Worm (Caenorhabditis elegans) whole organism, young adult: Measurements from ENCODE around the gene R160.5.

ENCODE experiments used
- C06A6.2 ChIP-seq: fragments of 200-800 bp; sonication (Bioruptor generic); conservative IDR thresholded peaks from 2 replicates; pipeline ENCODE4 v1.3.6; 2022; ENCODE audit warnings: missing genetic modification characterization, missing compliant biosample characterization
- C17E4.6 ChIP-seq: fragments of 200-800 bp; sonication (Bioruptor generic); IDR thresholded peaks from 2 replicates; pipeline ENCODE4 v1.3.6; 2022; ENCODE audit warnings: missing genetic modification reagents, missing genetic modification characterization, missing compliant biosample characterization
- F22D6.2 ChIP-seq: sonication (generic microtip); optimal IDR thresholded peaks from 2 replicates; lab custom pipeline; 2016; ENCODE audit warnings: mild to moderate bottlenecking, missing genetic modification characterization, missing compliant biosample characterization
- F23B12.7 ChIP-seq: sonication (generic microtip); optimal IDR thresholded peaks from 2 replicates; lab custom pipeline; 2017; ENCODE audit warnings: missing genetic modification characterization, mild to moderate bottlenecking, missing compliant biosample characterization, antibody characterized with exemption, moderate library complexity; ENCODE audit not compliant: insufficient read depth
- F52B5.7 ChIP-seq: sonication (generic microtip); optimal IDR thresholded peaks from 2 replicates; lab custom pipeline; 2016; ENCODE audit warnings: mild to moderate bottlenecking, missing genetic modification characterization, missing compliant biosample characterization
- K11D2.4 ChIP-seq: fragments of 200-800 bp; sonication (Bioruptor generic); IDR thresholded peaks from 2 replicates; pipeline ENCODE4 v1.3.6; 2022; ENCODE audit warnings: missing genetic modification reagents, missing genetic modification characterization, missing compliant biosample characterization
- Y95B8A.8 ChIP-seq: fragments of 200-800 bp; sonication (Bioruptor generic); IDR thresholded peaks from 2 replicates; pipeline ENCODE4 v1.3.6; 2022; ENCODE audit warnings: missing genetic modification reagents, missing genetic modification characterization, missing compliant biosample characterization
- ZK185.1 ChIP-seq: sonication (generic microtip); optimal IDR thresholded peaks from 2 replicates; lab custom pipeline; 2016; ENCODE audit warnings: mild to moderate bottlenecking, missing genetic modification characterization, missing compliant biosample characterization; ENCODE audit not compliant: poor library complexity, severe bottlenecking
- ama-1 ChIP-seq, 3 experiments: fragments of 150-350 bp in 1 of 3; sonication (generic microtip) in 2 of 3; optimal IDR thresholded peaks; 2 replicates each; lab custom pipeline; 2014 to 2018; ENCODE audit warnings: missing biosample characterization in 2 of 3, missing genetic modification characterization in 2 of 3, missing genetic modification reagents in 2 of 3
- attf-3 ChIP-seq: fragments of 200-800 bp; sonication (Bioruptor generic); conservative IDR thresholded peaks from 2 replicates; pipeline ENCODE4 v1.3.6; 2022; ENCODE audit warnings: missing genetic modification reagents, missing genetic modification characterization, missing compliant biosample characterization
- attf-5 ChIP-seq: fragments of 200-800 bp; sonication (Bioruptor generic); optimal IDR thresholded peaks from 2 replicates; lab custom pipeline; 2018; ENCODE audit warnings: mild to moderate bottlenecking, missing genetic modification characterization, missing compliant biosample characterization
- ccch-3 ChIP-seq: fragments of 200-800 bp; sonication (Bioruptor generic); optimal IDR thresholded peaks from 2 replicates; lab custom pipeline; 2018; ENCODE audit warnings: mild to moderate bottlenecking, missing genetic modification characterization, missing compliant biosample characterization
- ceh-27 ChIP-seq: fragments of 200-800 bp; sonication (Bioruptor generic); optimal IDR thresholded peaks from 2 replicates; lab custom pipeline; 2018; ENCODE audit warnings: mild to moderate bottlenecking, missing genetic modification characterization, moderate library complexity, missing compliant biosample characterization
- ceh-58 ChIP-seq: fragments of 200-800 bp; sonication (Bioruptor generic); IDR thresholded peaks from 2 replicates; pipeline ENCODE4 v1.3.6; 2022; ENCODE audit warnings: missing genetic modification characterization, missing compliant biosample characterization
- ceh-91 ChIP-seq: fragments of 200-800 bp; sonication (Bioruptor generic); IDR thresholded peaks from 2 replicates; pipeline ENCODE4 v1.3.6; 2022; ENCODE audit warnings: missing genetic modification reagents, missing genetic modification characterization, missing compliant biosample characterization
- die-1 ChIP-seq: sonication (generic microtip); optimal IDR thresholded peaks from 2 replicates; lab custom pipeline; 2016; ENCODE audit warnings: missing genotype, mild to moderate bottlenecking, missing genetic modification characterization, missing compliant biosample characterization
- efl-1 ChIP-seq: fragments of 150-350 bp; optimal IDR thresholded peaks from 2 replicates; lab custom pipeline; 2014; ENCODE audit warnings: missing biosample characterization, missing genetic modification reagents, missing genetic modification characterization
- ets-4 ChIP-seq: fragments of 200-800 bp; sonication (Bioruptor generic); optimal IDR thresholded peaks from 2 replicates; lab custom pipeline; 2018; ENCODE audit warnings: mild to moderate bottlenecking, missing genetic modification characterization, missing compliant biosample characterization
- gei-17 ChIP-seq: fragments of 200-800 bp; sonication (Bioruptor generic); optimal IDR thresholded peaks from 2 replicates; lab custom pipeline; 2018; ENCODE audit warnings: mild to moderate bottlenecking, missing genetic modification characterization, missing compliant biosample characterization
- hmg-20 ChIP-seq: fragments of 200-800 bp; sonication (Bioruptor generic); IDR thresholded peaks from 2 replicates; pipeline ENCODE4 v1.3.6; 2022; ENCODE audit warnings: missing genetic modification reagents, missing genetic modification characterization, missing compliant biosample characterization
- hrde-1 ChIP-seq: sonication (generic microtip); optimal IDR thresholded peaks from 2 replicates; lab custom pipeline; 2016; ENCODE audit warnings: missing genetic modification characterization, mild to moderate bottlenecking, missing compliant biosample characterization, moderate library complexity, missing genotype, missing genetic modification reagents, borderline replicate concordance
- hsf-1 ChIP-seq: fragments of 200-800 bp; sonication (Bioruptor generic); IDR thresholded peaks from 2 replicates; pipeline ENCODE4 v1.3.6; 2022; ENCODE audit warnings: missing genetic modification reagents, missing genetic modification characterization, missing compliant biosample characterization
- let-607 ChIP-seq, 2 experiments: fragments of 200-800 bp in 1 of 2; sonication (Bioruptor generic) in 1 of 2; sonication (generic microtip) in 1 of 2; optimal IDR thresholded peaks; 2 replicates each; lab custom pipeline; 2016 to 2018; ENCODE audit warnings: mild to moderate bottlenecking in 2 of 2, missing compliant biosample characterization in 2 of 2, missing genetic modification characterization in 2 of 2, moderate library complexity in 2 of 2, missing genotype in 1 of 2
- lin-54 ChIP-seq: fragments of 200-800 bp; sonication (Bioruptor generic); optimal IDR thresholded peaks from 2 replicates; lab custom pipeline; 2018; ENCODE audit warnings: mild to moderate bottlenecking, missing genetic modification characterization, missing compliant biosample characterization
- lsl-1 ChIP-seq: fragments of 200-800 bp; sonication (Bioruptor generic); optimal IDR thresholded peaks from 2 replicates; lab custom pipeline; 2018; ENCODE audit warnings: mild to moderate bottlenecking, missing genetic modification characterization, moderate library complexity, missing compliant biosample characterization
- madf-10 ChIP-seq: sonication (generic microtip); optimal IDR thresholded peaks from 2 replicates; lab custom pipeline; 2016; ENCODE audit warnings: mild to moderate bottlenecking, missing genetic modification characterization, missing compliant biosample characterization
- nhr-120 ChIP-seq: fragments of 200-800 bp; sonication (Bioruptor generic); IDR thresholded peaks from 2 replicates; pipeline ENCODE4 v1.3.6; 2022; ENCODE audit warnings: missing genetic modification characterization, missing compliant biosample characterization
- nhr-179 ChIP-seq: sonication (generic microtip); optimal IDR thresholded peaks from 2 replicates; lab custom pipeline; 2016; ENCODE audit warnings: mild to moderate bottlenecking, missing genetic modification characterization, missing compliant biosample characterization
- nhr-90 ChIP-seq: sonication (generic microtip); optimal IDR thresholded peaks from 2 replicates; lab custom pipeline; 2016; ENCODE audit warnings: missing genotype, mild to moderate bottlenecking, missing genetic modification characterization, missing compliant biosample characterization
- pbrm-1 ChIP-seq: fragments of 200-800 bp; sonication (Bioruptor generic); IDR thresholded peaks from 2 replicates; pipeline ENCODE4 v1.3.6; 2022; ENCODE audit warnings: missing genetic modification reagents, missing genetic modification characterization, missing compliant biosample characterization
- rec-8 ChIP-seq, 2 experiments: sonication (generic microtip); optimal IDR thresholded peaks; 2 replicates each; lab custom pipeline; 2016; ENCODE audit warnings: mild to moderate bottlenecking in 2 of 2, missing genetic modification characterization in 2 of 2, missing genetic modification reagents in 2 of 2, missing genotype in 2 of 2, missing biosample characterization in 1 of 2, missing compliant biosample characterization in 1 of 2, moderate library complexity in 1 of 2
- sea-2 ChIP-seq: fragments of 200-800 bp; sonication (Bioruptor generic); IDR thresholded peaks from 2 replicates; pipeline ENCODE4 v1.3.6; 2022; ENCODE audit warnings: missing genetic modification characterization, missing compliant biosample characterization
- snpc-1.1 ChIP-seq: sonication (generic microtip); optimal IDR thresholded peaks from 2 replicates; lab custom pipeline; 2017; ENCODE audit warnings: missing genetic modification characterization, mild to moderate bottlenecking, missing compliant biosample characterization, antibody characterized with exemption, moderate library complexity, missing genotype, missing genetic modification reagents; ENCODE audit not compliant: insufficient read depth
- snpc-3.4 ChIP-seq: sonication (generic microtip); optimal IDR thresholded peaks from 2 replicates; lab custom pipeline; 2017; ENCODE audit warnings: missing genetic modification characterization, mild to moderate bottlenecking, missing compliant biosample characterization, antibody characterized with exemption, moderate library complexity, missing genotype, missing genetic modification reagents
- tbp1 ChIP-seq: fragments of 200-800 bp; sonication (Bioruptor generic); optimal IDR thresholded peaks from 2 replicates; lab custom pipeline; 2018; ENCODE audit warnings: mild to moderate bottlenecking, missing genetic modification characterization, missing compliant biosample characterization
- tbx-9 ChIP-seq: sonication (generic microtip); optimal IDR thresholded peaks from 2 replicates; lab custom pipeline; 2016; ENCODE audit warnings: borderline replicate concordance, missing genetic modification characterization, inconsistent platforms, missing compliant biosample characterization
- ztf-25 ChIP-seq: fragments of 200-800 bp; sonication (Bioruptor generic); IDR thresholded peaks from 2 replicates; pipeline ENCODE4 v1.3.6; 2022; ENCODE audit warnings: missing genetic modification reagents, missing genetic modification characterization, missing compliant biosample characterization

R160.5 gene

DNA sequence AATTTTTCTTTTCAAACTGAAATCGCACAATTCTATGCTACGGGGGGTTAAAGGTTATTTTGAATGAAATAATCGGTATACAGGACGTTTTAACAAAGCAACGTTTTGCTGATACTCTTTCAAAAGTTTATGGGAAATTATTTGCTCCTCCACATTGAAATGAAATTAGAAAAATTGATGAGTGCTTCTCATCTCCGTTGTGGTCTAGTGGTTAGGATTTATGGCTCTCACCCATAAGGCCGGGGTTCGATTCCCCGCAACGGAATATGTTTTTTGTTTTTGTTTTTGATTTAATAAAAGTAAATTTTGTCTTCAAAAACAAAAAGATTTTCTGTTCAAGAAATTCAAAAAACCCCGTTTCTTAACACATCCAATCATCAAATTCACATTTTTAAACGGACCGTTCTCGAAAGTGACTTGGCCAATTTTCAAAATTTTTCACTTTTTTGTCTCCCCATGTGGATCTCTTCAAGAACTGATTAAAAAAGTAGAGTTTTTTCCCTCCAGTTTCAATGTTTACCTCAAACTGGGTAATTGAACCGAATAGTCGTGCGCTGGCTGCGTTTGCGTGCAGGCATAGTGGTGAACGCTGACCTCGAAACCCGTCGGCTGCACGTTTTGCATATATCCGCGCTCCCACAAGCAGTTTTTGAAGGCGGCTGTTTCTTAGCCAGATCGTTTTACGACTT lies 39.1 kb upstream of the R160.5 start (continued):
- no peak for TF ChIP-seq ceh-27 (GFP tag; lab: Kevin White, UChicago)
- TF ChIP-seq nhr-90 (tag; lab: Kevin White, UChicago): no peak
- TF ChIP-seq let-607 (tag; optimal IDR thresholded peaks at IDR 0.05; lab: Kevin White, UChicago): no peak
- no peak for TF ChIP-seq snpc-1.1 (tag; lab: Kevin White, UChicago)
- TF ChIP-seq ama-1 (optimal IDR thresholded peaks at IDR 0.05; lab: Kevin White, UChicago): no peak
- peak in 1 of 2 experiments; percentile 23 for TF ChIP-seq ama-1 (GFP tag; optimal IDR thresholded peaks at IDR 0.05; lab: Kevin White, UChicago)
- TF ChIP-seq madf-10 (tag; lab: Kevin White, UChicago): peak; percentile 16
- TF ChIP-seq ztf-25 (GFP tag; lab: Robert Waterston, UW): no peak
- TF ChIP-seq ccch-3 (GFP tag; lab: Kevin White, UChicago): no peak
- no peak for TF ChIP-seq attf-5 (GFP tag; lab: Kevin White, UChicago)
- no peak for TF ChIP-seq hrde-1 (tag; lab: Kevin White, UChicago)
- no peak for TF ChIP-seq F22D6.2 (tag; lab: Kevin White, UChicago)
- 0 out of 2 replicates have a peak, but pooled peaks have one; percentile 42 for TF ChIP-seq nhr-120 (GFP tag; lab: Robert Waterston, UW)
- no peak for TF ChIP-seq sea-2 (GFP tag; lab: Robert Waterston, UW)
- TF ChIP-seq hsf-1: no peak
- TF ChIP-seq ZK185.1 (tag; lab: Kevin White, UChicago): no peak
- no peak for TF ChIP-seq lin-54
- TF ChIP-seq C06A6.2 (GFP tag; lab: Robert Waterston, UW): no peak
- no peak for TF ChIP-seq ceh-91
- TF ChIP-seq Y95B8A.8: no peak
- no peak for TF ChIP-seq hmg-20 (GFP tag; lab: Robert Waterston, UW)
- no peak for TF ChIP-seq F23B12.7 (tag; lab: Kevin White, UChicago)
- no peak for TF ChIP-seq efl-1 (GFP tag; lab: Kevin White, UChicago)
- no peak for TF ChIP-seq C17E4.6 (GFP tag; lab: Robert Waterston, UW)
- TF ChIP-seq lsl-1 (GFP tag; lab: Kevin White, UChicago): no peak
- TF ChIP-seq ets-4 (GFP tag; lab: Kevin White, UChicago): no peak
- TF ChIP-seq pbrm-1 (GFP tag; lab: Robert Waterston, UW): peak; percentile 10; the same call in 1 of the 2 replicates
- no peak for TF ChIP-seq K11D2.4 (GFP tag; lab: Robert Waterston, UW)
- peak; percentile 90 for TF ChIP-seq tbp1 (GFP tag; lab: Kevin White, UChicago)
- no peak for TF ChIP-seq tbx-9 (tag; lab: Kevin White, UChicago)
- no peak for TF ChIP-seq snpc-3.4 (tag; lab: Kevin White, UChicago)
- no peak for TF ChIP-seq ceh-58 (GFP tag; lab: Robert Waterston, UW)
- TF ChIP-seq rec-8 (tag; optimal IDR thresholded peaks at IDR 0.05; lab: Kevin White, UChicago): no peak
- peak; percentile 50 for TF ChIP-seq die-1
- no peak for TF ChIP-seq nhr-179 (tag; lab: Kevin White, UChicago)
- TF ChIP-seq attf-3 (GFP tag; lab: Robert Waterston, UW): no peak
- TF ChIP-seq F52B5.7 (tag; lab: Kevin White, UChicago): no peak
- no peak for TF ChIP-seq gei-17 (GFP tag; lab: Kevin White, UChicago)
